Fruit fly (Drosophila melanogaster) whole organism, embryonic: ENCODE results near the gene htk.

ENCODE experiments used
- Atf-2 ChIP-seq: fragments of 200-800 bp; sonication (Bioruptor generic); optimal IDR thresholded peaks from 2 replicates; lab custom pipeline; 2016; ENCODE audit warnings: missing biosample characterization, missing genetic modification characterization
- Bgb ChIP-seq: fragments of 200-800 bp; sonication (Bioruptor generic); IDR thresholded peaks from 2 replicates; pipeline ENCODE4 v1.3.6; 2022; ENCODE audit warnings: missing biosample characterization, missing genetic modification characterization; ENCODE audit not compliant: partially characterized antibody
- CG10267 ChIP-seq: fragments of 200-800 bp; sonication (Bioruptor generic); optimal IDR thresholded peaks from 2 replicates; lab custom pipeline; 2018; ENCODE audit warnings: missing biosample characterization, mild to moderate bottlenecking, missing genetic modification characterization, moderate library complexity
- CG10274 ChIP-seq: fragments of 200-800 bp; sonication (Bioruptor generic); optimal IDR thresholded peaks from 3 replicates; lab custom pipeline; 2017; ENCODE audit warnings: missing biosample characterization, mild to moderate bottlenecking, missing genetic modification characterization
- CG10654 ChIP-seq: fragments of 200-800 bp; sonication (Bioruptor generic); optimal IDR thresholded peaks from 2 replicates; lab custom pipeline; 2016; ENCODE audit warnings: missing biosample characterization, missing genetic modification characterization
- CG11695 ChIP-seq: fragments of 200-800 bp; sonication (Bioruptor generic); IDR thresholded peaks from 3 replicates; pipeline ENCODE4 v1.3.6; 2022; ENCODE audit warnings: missing biosample characterization, missing genetic modification characterization
- CG11723 ChIP-seq: fragments of 200-800 bp; sonication (Bioruptor generic); optimal IDR thresholded peaks from 2 replicates; lab custom pipeline; 2017; ENCODE audit warnings: missing biosample characterization, mild to moderate bottlenecking, missing genetic modification characterization
- CG12744 ChIP-seq: fragments of 200-800 bp; sonication (Bioruptor generic); optimal IDR thresholded peaks from 2 replicates; lab custom pipeline; 2016; ENCODE audit warnings: missing biosample characterization, missing genetic modification characterization
- CG13424 ChIP-seq: fragments of 200-800 bp; sonication (Bioruptor generic); optimal IDR thresholded peaks from 2 replicates; lab custom pipeline; 2019; ENCODE audit warnings: missing biosample characterization, mild to moderate bottlenecking, missing genetic modification characterization, moderate library complexity
- CG13894 ChIP-seq: fragments of 200-800 bp; sonication (Bioruptor generic); optimal IDR thresholded peaks from 3 replicates; lab custom pipeline; 2018; ENCODE audit warnings: missing biosample characterization, mild to moderate bottlenecking, missing genetic modification characterization, moderate library complexity
- CG14860 ChIP-seq: fragments of 200-800 bp; sonication (Bioruptor generic); IDR thresholded peaks from 3 replicates; pipeline ENCODE4 v1.3.6; 2022; ENCODE audit warnings: missing biosample characterization, missing genetic modification characterization; ENCODE audit not compliant: partially characterized antibody
- CG17802 ChIP-seq: fragments of 200-800 bp; sonication (Bioruptor generic); optimal IDR thresholded peaks from 2 replicates; lab custom pipeline; 2018; ENCODE audit warnings: missing biosample characterization, mild to moderate bottlenecking, missing genetic modification characterization, moderate library complexity
- CG18619 ChIP-seq: fragments of 200-800 bp; sonication (Bioruptor generic); optimal IDR thresholded peaks from 3 replicates; lab custom pipeline; 2017; ENCODE audit warnings: missing biosample characterization, mild to moderate bottlenecking, missing genetic modification characterization
- CG3281 ChIP-seq: fragments of 200-800 bp; sonication (Bioruptor generic); optimal IDR thresholded peaks from 3 replicates; lab custom pipeline; 2017; ENCODE audit warnings: missing biosample characterization, mild to moderate bottlenecking, missing genetic modification characterization
- CG33557 ChIP-seq: fragments of 200-800 bp; sonication (Bioruptor generic); optimal IDR thresholded peaks from 2 replicates; lab custom pipeline; 2019; ENCODE audit warnings: missing biosample characterization, mild to moderate bottlenecking, missing genetic modification characterization, moderate library complexity
- CG5245 ChIP-seq: fragments of 200-800 bp; sonication (Bioruptor generic); optimal IDR thresholded peaks from 3 replicates; lab custom pipeline; 2016; ENCODE audit warnings: missing biosample characterization, missing genetic modification characterization
- CG7372 ChIP-seq: fragments of 200-800 bp; sonication (Bioruptor generic); IDR thresholded peaks from 2 replicates; pipeline ENCODE4 v1.3.6; 2022; ENCODE audit warnings: missing biosample characterization, missing genetic modification characterization
- CG7839 ChIP-seq: fragments of 200-800 bp; sonication (Bioruptor generic); optimal IDR thresholded peaks from 3 replicates; lab custom pipeline; 2018; ENCODE audit warnings: missing biosample characterization, mild to moderate bottlenecking, missing genetic modification characterization, moderate library complexity
- CG9215 ChIP-seq: fragments of 200-800 bp; sonication (Bioruptor generic); IDR thresholded peaks from 2 replicates; pipeline ENCODE4 v1.3.6; 2022; ENCODE audit warnings: missing biosample characterization, missing genetic modification characterization
- CG9437 ChIP-seq: fragments of 200-800 bp; sonication (Bioruptor generic); optimal IDR thresholded peaks from 2 replicates; lab custom pipeline; 2018; ENCODE audit warnings: missing biosample characterization, mild to moderate bottlenecking, missing genetic modification characterization
- H2.0 ChIP-seq: fragments of 200-800 bp; sonication (Bioruptor generic); IDR thresholded peaks from 2 replicates; pipeline ENCODE4 v1.3.6; 2022; ENCODE audit warnings: missing biosample characterization, missing genetic modification characterization
- HLH4C ChIP-seq: fragments of 200-800 bp; sonication (Bioruptor generic); IDR thresholded peaks from 3 replicates; pipeline ENCODE4 v1.3.6; 2022; ENCODE audit warnings: missing biosample characterization, missing genetic modification characterization; ENCODE audit not compliant: partially characterized antibody
- MESR4 ChIP-seq: fragments of 200-800 bp; sonication (Bioruptor generic); optimal IDR thresholded peaks from 2 replicates; lab custom pipeline; 2018; ENCODE audit warnings: missing biosample characterization, mild to moderate bottlenecking, missing genetic modification characterization, moderate library complexity
- Meics ChIP-seq: fragments of 200-800 bp; sonication (Bioruptor generic); optimal IDR thresholded peaks from 2 replicates; lab custom pipeline; 2017; ENCODE audit warnings: missing biosample characterization, mild to moderate bottlenecking, missing genetic modification characterization
- NK7.1 ChIP-seq: fragments of 200-800 bp; sonication (Bioruptor generic); optimal IDR thresholded peaks from 3 replicates; lab custom pipeline; 2016; ENCODE audit warnings: missing biosample characterization, missing genetic modification characterization
- Neu2 ChIP-seq: fragments of 200-800 bp; sonication (Bioruptor generic); optimal IDR thresholded peaks from 3 replicates; lab custom pipeline; 2016; ENCODE audit warnings: missing biosample characterization, missing genetic modification characterization, borderline replicate concordance
- Poxn ChIP-seq: fragments of 200-800 bp; sonication (Bioruptor generic); IDR thresholded peaks from 2 replicates; pipeline ENCODE4 v1.3.6; 2022; ENCODE audit warnings: missing biosample characterization, missing genetic modification characterization
- Sin3A ChIP-seq: fragments of >200 bp; optimal IDR thresholded peaks from 2 replicates; lab custom pipeline; 2018
- Sry-δ ChIP-seq: fragments of 200-800 bp; sonication (Bioruptor generic); optimal IDR thresholded peaks from 2 replicates; lab custom pipeline; 2016; ENCODE audit warnings: missing biosample characterization, missing genetic modification characterization
- Taf1 ChIP-seq: fragments of 200-800 bp; sonication (Bioruptor generic); IDR thresholded peaks from 2 replicates; pipeline ENCODE4 v1.3.6; 2022; ENCODE audit warnings: missing biosample characterization, missing genetic modification characterization
- Xbp1 ChIP-seq: fragments of 200-800 bp; sonication (Bioruptor generic); optimal IDR thresholded peaks from 3 replicates; lab custom pipeline; 2016; ENCODE audit warnings: missing biosample characterization, mild to moderate bottlenecking, missing genetic modification characterization
- abd-A ChIP-seq: fragments of 200-800 bp; sonication (Bioruptor generic); optimal IDR thresholded peaks from 3 replicates; lab custom pipeline; 2019; ENCODE audit warnings: missing biosample characterization, mild to moderate bottlenecking, missing genetic modification characterization, moderate library complexity
- ac ChIP-seq: fragments of 200-800 bp; sonication (Bioruptor generic); optimal IDR thresholded peaks from 3 replicates; lab custom pipeline; 2017; ENCODE audit warnings: missing biosample characterization, mild to moderate bottlenecking, missing genetic modification characterization
- aop ChIP-seq: fragments of 200-800 bp; sonication (Bioruptor generic); IDR thresholded peaks from 2 replicates; pipeline ENCODE4 v1.3.6; 2022; ENCODE audit warnings: missing biosample characterization, missing genetic modification characterization
- ara ChIP-seq: fragments of 200-800 bp; sonication (Bioruptor generic); IDR thresholded peaks from 2 replicates; pipeline ENCODE4 v1.3.6; 2022; ENCODE audit warnings: missing biosample characterization, missing genetic modification characterization
- crc ChIP-seq: fragments of 200-800 bp; sonication (Bioruptor generic); optimal IDR thresholded peaks from 2 replicates; lab custom pipeline; 2016; ENCODE audit warnings: missing biosample characterization, missing genetic modification characterization
- dan ChIP-seq: fragments of 200-800 bp; sonication (Bioruptor generic); IDR thresholded peaks from 2 replicates; pipeline ENCODE4 v1.3.6; 2022; ENCODE audit warnings: missing biosample characterization, missing genetic modification characterization
- dmrt11E ChIP-seq: fragments of 200-800 bp; sonication (Bioruptor generic); optimal IDR thresholded peaks from 3 replicates; lab custom pipeline; 2018; ENCODE audit warnings: missing biosample characterization, mild to moderate bottlenecking, missing genetic modification characterization, moderate library complexity
- fru ChIP-seq: fragments of >200 bp; optimal IDR thresholded peaks from 2 replicates; lab custom pipeline; 2017
- gsb ChIP-seq: fragments of 200-800 bp; sonication (Bioruptor generic); IDR thresholded peaks from 2 replicates; pipeline ENCODE4 v1.3.6; 2022; ENCODE audit warnings: missing biosample characterization, missing genetic modification characterization
- gt ChIP-seq: fragments of 200-800 bp; sonication (Bioruptor generic); IDR thresholded peaks from 2 replicates; pipeline ENCODE4 v1.3.6; 2022; ENCODE audit warnings: missing biosample characterization, missing genetic modification characterization
- hkb ChIP-seq, 2 experiments: fragments of 200-800 bp in 1 of 2; fragments of >200 bp in 1 of 2; sonication (Bioruptor generic) in 1 of 2; IDR thresholded peaks in 1 of 2; optimal IDR thresholded peaks in 1 of 2; 2 replicates each; pipeline versions ENCODE4 v1.3.6 to Lab custom; 2017 to 2022; ENCODE audit warnings: missing biosample characterization in 1 of 2, missing genetic modification characterization in 1 of 2
- kay ChIP-seq: fragments of 200-800 bp; sonication (Bioruptor generic); optimal IDR thresholded peaks from 2 replicates; lab custom pipeline; 2016; ENCODE audit warnings: missing biosample characterization, missing genetic modification characterization
- mld ChIP-seq: fragments of 200-800 bp; sonication (Bioruptor generic); IDR thresholded peaks from 3 replicates; pipeline ENCODE4 v1.3.6; 2022; ENCODE audit warnings: missing biosample characterization, missing genetic modification characterization; ENCODE audit not compliant: partially characterized antibody
- pum ChIP-seq: fragments of 200-800 bp; sonication (Bioruptor generic); optimal IDR thresholded peaks from 2 replicates; lab custom pipeline; 2016; ENCODE audit warnings: missing biosample characterization, missing genetic modification characterization
- rib ChIP-seq: fragments of 200-800 bp; sonication (Bioruptor generic); IDR thresholded peaks from 2 replicates; pipeline ENCODE4 v1.3.6; 2022; ENCODE audit warnings: missing biosample characterization, missing genetic modification characterization
- sob ChIP-seq: fragments of 200-800 bp; sonication (Bioruptor generic); IDR thresholded peaks from 2 replicates; pipeline ENCODE4 v1.3.6; 2022; ENCODE audit warnings: missing biosample characterization, missing genetic modification characterization
- tup ChIP-seq: fragments of 200-800 bp; sonication (Bioruptor generic); optimal IDR thresholded peaks from 2 replicates; lab custom pipeline; 2016; ENCODE audit warnings: missing biosample characterization, mild to moderate bottlenecking, missing genetic modification characterization, moderate library complexity
- unpg ChIP-seq: fragments of 200-800 bp; sonication (Bioruptor generic); optimal IDR thresholded peaks from 3 replicates; lab custom pipeline; 2018; ENCODE audit warnings: missing biosample characterization, mild to moderate bottlenecking, missing genetic modification characterization, moderate library complexity
- wdn ChIP-seq: fragments of 200-800 bp; sonication (Bioruptor generic); IDR thresholded peaks from 2 replicates; pipeline ENCODE4 v1.3.6; 2022; ENCODE audit warnings: missing biosample characterization, missing genetic modification characterization

htk gene

DNA sequence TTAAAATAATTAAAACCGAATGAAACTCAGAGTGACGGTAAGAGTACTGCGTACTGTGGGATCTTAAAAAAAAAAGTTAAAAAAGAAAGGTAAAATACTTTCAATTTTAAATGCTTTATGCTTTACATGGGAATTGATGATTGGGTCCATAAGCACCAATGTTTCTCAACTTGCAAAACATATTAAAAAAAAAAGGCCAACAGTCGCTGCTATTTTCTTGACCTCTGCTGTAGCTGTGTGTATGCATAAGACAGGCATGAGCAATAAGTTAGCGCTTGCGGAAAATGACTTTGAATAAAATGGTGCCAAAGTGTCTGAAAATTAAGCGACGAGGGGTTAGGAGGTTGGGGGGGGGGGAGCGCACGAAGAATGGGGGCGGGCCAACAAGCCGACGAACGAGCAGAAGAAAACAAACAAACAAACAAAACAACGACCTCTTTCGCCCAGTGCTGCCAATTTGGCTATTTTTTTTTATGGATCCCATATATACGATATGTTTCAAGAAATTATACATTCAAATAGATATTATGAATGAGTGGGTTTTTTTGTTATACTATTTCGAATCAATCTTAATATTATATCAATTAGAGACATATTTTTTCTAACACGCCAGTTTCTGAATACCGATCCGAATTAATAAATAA is 26.1 kb downstream of the htk start (continued):
- TF ChIP-seq abd-A (no peak), CG13424 (tag; lab: Kevin White, UChicago) (peak; percentile 44), Poxn (GFP tag; lab: Robert Waterston, UW) (no peak), gsb (GFP tag; lab: Robert Waterston, UW) (peak; percentile 30; the same call in 1 of the 2 replicates), Xbp1 (GFP tag; lab: Kevin White, UChicago) (peak; percentile 55), fru (no peak), CG11695 (GFP tag; lab: Robert Waterston, UW) (peak; percentile 68), HLH4C (GFP tag; lab: Robert Waterston, UW) (no peak), CG7372 (GFP tag; lab: Robert Waterston, UW) (0 out of 2 replicates have a peak, but pooled peaks have one; percentile 8), Meics (GFP tag; lab: Kevin White, UChicago) (peak; percentile 51), CG10654 (peak; percentile 34), CG13894 (tag; lab: Kevin White, UChicago) (no peak), CG14860 (no peak), CG10267 (tag; lab: Kevin White, UChicago) (peak; percentile 34), ac (GFP tag; lab: Kevin White, UChicago) (no peak), gt (GFP tag; lab: Robert Waterston, UW) (no peak), dmrt11E (tag; lab: Kevin White, UChicago) (peak; percentile 33), Atf-2 (GFP tag; lab: Kevin White, UChicago) (no peak), Neu2 (GFP tag; lab: Kevin White, UChicago) (no peak), kay (GFP tag; lab: Kevin White, UChicago) (peak; percentile 47), CG17802 (tag; lab: Kevin White, UChicago) (no peak), Bgb (GFP tag; lab: Robert Waterston, UW) (no peak), CG3281 (GFP tag; lab: Kevin White, UChicago) (peak; percentile 51), NK7.1 (GFP tag; lab: Kevin White, UChicago) (peak; percentile 9), dan (no peak), Taf1 (GFP tag; lab: Robert Waterston, UW) (no peak), sob (GFP tag; lab: Robert Waterston, UW) (peak; percentile 37; the same call in 1 of the 2 replicates), MESR4 (no peak), CG10274 (GFP tag; lab: Kevin White, UChicago) (no peak), CG9215 (GFP tag; lab: Robert Waterston, UW) (peak; percentile 27; the same call in 1 of the 2 replicates), unpg (no peak), CG18619 (GFP tag; lab: Kevin White, UChicago) (peak; percentile 37), ara (GFP tag; lab: Robert Waterston, UW) (peak; percentile 61; the same call in 1 of the 2 replicates), CG12744 (GFP tag; lab: Kevin White, UChicago) (no peak), tup (GFP tag; lab: Kevin White, UChicago) (no peak), CG9437 (GFP tag; lab: Kevin White, UChicago) (no peak), pum (no peak), mld (GFP tag; lab: Robert Waterston, UW) (no peak), rib (GFP tag; lab: Robert Waterston, UW) (no peak), H2.0 (GFP tag; lab: Robert Waterston, UW) (peak; percentile 43), Sry-δ (no peak), CG7839 (no peak), aop (GFP tag; lab: Robert Waterston, UW) (no peak), Sin3A (lab: Kevin White, UChicago) (no peak), CG5245 (GFP tag; lab: Kevin White, UChicago) (peak; percentile 40), CG33557 (GFP tag; lab: Kevin White, UChicago) (no peak), wdn (GFP tag; lab: Robert Waterston, UW) (0 out of 2 replicates have a peak, but pooled peaks have one; percentile 25), CG11723 (GFP tag; lab: Kevin White, UChicago) (no peak), crc (GFP tag; lab: Kevin White, UChicago) (peak; percentile 19), hkb (optimal IDR thresholded peaks at IDR 0.05; lab: Kevin White, UChicago) (no peak), hkb (GFP tag; IDR thresholded peaks at IDR 0.05; lab: Robert Waterston, UW) (peak; percentile 82)
